Worm (Caenorhabditis elegans) whole organism, late embryonic: ENCODE data around the gene sym-4.

Experiments used
- K09A11.1 ChIP-seq: sonication (generic microtip); optimal IDR thresholded peaks from 2 replicates; lab custom pipeline; 2017; ENCODE audit warnings: antibody characterized with exemption, mild to moderate bottlenecking, missing genetic modification characterization, missing compliant biosample characterization; ENCODE audit not compliant: insufficient read depth
- Y22D7AL.16 ChIP-seq: sonication (generic microtip); optimal IDR thresholded peaks from 2 replicates; lab custom pipeline; 2016; ENCODE audit warnings: missing genetic modification characterization, missing compliant biosample characterization
- ceh-14 ChIP-seq: sonication (generic microtip); optimal IDR thresholded peaks from 2 replicates; lab custom pipeline; 2016; ENCODE audit warnings: missing genotype, missing genetic modification characterization, missing compliant biosample characterization
- ceh-18 ChIP-seq: sonication (generic microtip); optimal IDR thresholded peaks from 2 replicates; lab custom pipeline; 2016; ENCODE audit warnings: missing genetic modification characterization, missing compliant biosample characterization
- ceh-19 ChIP-seq: fragments of 200-800 bp; sonication (Bioruptor generic); optimal IDR thresholded peaks from 2 replicates; lab custom pipeline; 2018; ENCODE audit warnings: mild to moderate bottlenecking, missing genetic modification characterization, missing compliant biosample characterization
- ceh-24 ChIP-seq: sonication (generic microtip); optimal IDR thresholded peaks from 2 replicates; lab custom pipeline; 2016; ENCODE audit warnings: mild to moderate bottlenecking, missing genetic modification characterization, missing compliant biosample characterization
- ceh-30 ChIP-seq: fragments of 150-350 bp; optimal IDR thresholded peaks from 2 replicates; lab custom pipeline; 2014; ENCODE audit warnings: missing biosample characterization, missing genetic modification characterization
- ceh-34 ChIP-seq: sonication (generic microtip); optimal IDR thresholded peaks from 2 replicates; lab custom pipeline; 2016; ENCODE audit warnings: mild to moderate bottlenecking, missing genetic modification characterization, missing compliant biosample characterization
- ceh-45 ChIP-seq: fragments of 200-800 bp; sonication (Bioruptor generic); IDR thresholded peaks from 2 replicates; pipeline ENCODE4 v1.3.6; 2022; ENCODE audit warnings: missing genetic modification reagents, missing genetic modification characterization, missing compliant biosample characterization
- ceh-6 ChIP-seq: fragments of 200-800 bp; sonication (Bioruptor generic); optimal IDR thresholded peaks from 2 replicates; lab custom pipeline; 2018; ENCODE audit warnings: mild to moderate bottlenecking, missing genetic modification characterization, missing compliant biosample characterization
- ceh-9 ChIP-seq: sonication (generic microtip); optimal IDR thresholded peaks from 2 replicates; lab custom pipeline; 2016; ENCODE audit warnings: mild to moderate bottlenecking, missing genetic modification characterization, inconsistent platforms, missing compliant biosample characterization
- che-1 ChIP-seq: sonication (generic microtip); optimal IDR thresholded peaks from 2 replicates; lab custom pipeline; 2016; ENCODE audit warnings: mild to moderate bottlenecking, missing genetic modification characterization, missing compliant biosample characterization
- dve-1 ChIP-seq: sonication (generic microtip); optimal IDR thresholded peaks from 2 replicates; lab custom pipeline; 2017; ENCODE audit warnings: antibody characterized with exemption, mild to moderate bottlenecking, missing genetic modification characterization, missing compliant biosample characterization
- elt-2 ChIP-seq: sonication (generic microtip); optimal IDR thresholded peaks from 2 replicates; lab custom pipeline; 2016; ENCODE audit warnings: missing genetic modification reagents, missing genetic modification characterization, missing compliant biosample characterization
- elt-4 ChIP-seq: sonication (generic microtip); optimal IDR thresholded peaks from 2 replicates; lab custom pipeline; 2016; ENCODE audit warnings: missing genetic modification characterization, missing compliant biosample characterization
- ets-4 ChIP-seq: sonication (generic microtip); optimal IDR thresholded peaks from 2 replicates; lab custom pipeline; 2016; ENCODE audit warnings: missing genetic modification characterization, missing compliant biosample characterization
- hlh-13 ChIP-seq: fragments of 200-800 bp; sonication (Bioruptor generic); optimal IDR thresholded peaks from 2 replicates; lab custom pipeline; 2018; ENCODE audit warnings: mild to moderate bottlenecking, missing genetic modification characterization, missing compliant biosample characterization
- hlh-6 ChIP-seq: sonication (generic microtip); optimal IDR thresholded peaks from 2 replicates; lab custom pipeline; 2016; ENCODE audit warnings: missing genotype, missing genetic modification characterization, missing compliant biosample characterization
- lim-6 ChIP-seq: sonication (generic microtip); optimal IDR thresholded peaks from 2 replicates; lab custom pipeline; 2016; ENCODE audit warnings: missing genetic modification characterization, missing compliant biosample characterization
- lin-11 ChIP-seq: fragments of 200-800 bp; sonication (Bioruptor generic); optimal IDR thresholded peaks from 2 replicates; lab custom pipeline; 2018; ENCODE audit warnings: mild to moderate bottlenecking, missing genetic modification characterization, missing compliant biosample characterization
- madf-2 ChIP-seq: sonication (generic microtip); optimal IDR thresholded peaks from 2 replicates; lab custom pipeline; 2017; ENCODE audit warnings: missing genetic modification characterization, missing compliant biosample characterization
- mec-3 ChIP-seq: sonication (generic microtip); optimal IDR thresholded peaks from 2 replicates; lab custom pipeline; 2016; ENCODE audit warnings: borderline replicate concordance, missing genetic modification characterization, missing compliant biosample characterization
- nfya-1 ChIP-seq: sonication (generic microtip); optimal IDR thresholded peaks from 2 replicates; lab custom pipeline; 2017; ENCODE audit warnings: missing genetic modification characterization, mild to moderate bottlenecking, missing compliant biosample characterization, antibody characterized with exemption, moderate library complexity
- nhr-11 ChIP-seq: fragments of 150-350 bp; optimal IDR thresholded peaks from 2 replicates; lab custom pipeline; 2014; ENCODE audit warnings: missing biosample characterization, missing genetic modification characterization
- nhr-232 ChIP-seq: sonication (generic microtip); optimal IDR thresholded peaks from 2 replicates; lab custom pipeline; 2016; ENCODE audit warnings: missing genetic modification characterization, missing compliant biosample characterization
- npax-4 ChIP-seq: sonication (generic microtip); optimal IDR thresholded peaks from 2 replicates; lab custom pipeline; 2016; ENCODE audit warnings: missing genetic modification characterization, missing compliant biosample characterization
- pat-9 ChIP-seq: fragments of 200-800 bp; sonication (Bioruptor generic); optimal IDR thresholded peaks from 2 replicates; lab custom pipeline; 2018; ENCODE audit warnings: mild to moderate bottlenecking, missing genetic modification characterization, moderate library complexity, missing compliant biosample characterization
- pha-4 ChIP-seq: fragments of 150-350 bp; optimal IDR thresholded peaks from 2 replicates; lab custom pipeline; 2018; ENCODE audit warnings: missing biosample characterization, missing genetic modification reagents, missing genetic modification characterization
- pqm-1 ChIP-seq: sonication (generic microtip); optimal IDR thresholded peaks from 2 replicates; lab custom pipeline; 2016; ENCODE audit warnings: missing genetic modification characterization, missing compliant biosample characterization
- pros-1 ChIP-seq: fragments of 150-350 bp; optimal IDR thresholded peaks from 2 replicates; lab custom pipeline; 2014; ENCODE audit warnings: missing biosample characterization, missing genetic modification reagents, missing genetic modification characterization
- ref-2 ChIP-seq: sonication (generic microtip); optimal IDR thresholded peaks from 2 replicates; lab custom pipeline; 2016; ENCODE audit warnings: missing genetic modification characterization, missing compliant biosample characterization
- sox-4 ChIP-seq: sonication (generic microtip); optimal IDR thresholded peaks from 2 replicates; lab custom pipeline; 2017; ENCODE audit warnings: mild to moderate bottlenecking, missing genetic modification characterization, inconsistent platforms, missing compliant biosample characterization
- syd-9 ChIP-seq: sonication (generic microtip); optimal IDR thresholded peaks from 2 replicates; lab custom pipeline; 2016; ENCODE audit warnings: mild to moderate bottlenecking, missing genetic modification characterization, moderate library complexity, missing compliant biosample characterization
- unc-3 ChIP-seq, 2 experiments: fragments of 200-800 bp in 1 of 2; sonication (Bioruptor generic) in 1 of 2; sonication (generic microtip) in 1 of 2; conservative IDR thresholded peaks in 1 of 2; optimal IDR thresholded peaks in 1 of 2; 2 replicates each; pipeline versions ENCODE4 v1.3.6 to Lab custom; 2016 to 2022; ENCODE audit warnings: missing compliant biosample characterization in 2 of 2, missing genetic modification characterization in 2 of 2, missing genetic modification reagents in 1 of 2
- unc-42 ChIP-seq: sonication (generic microtip); optimal IDR thresholded peaks from 2 replicates; lab custom pipeline; 2016; ENCODE audit warnings: missing genotype, missing genetic modification characterization, missing compliant biosample characterization
- unc-55 ChIP-seq: sonication (generic microtip); optimal IDR thresholded peaks from 2 replicates; lab custom pipeline; 2017; ENCODE audit warnings: missing biosample characterization, missing genetic modification reagents, missing genetic modification characterization
- unc-86 ChIP-seq: sonication (generic microtip); optimal IDR thresholded peaks from 2 replicates; lab custom pipeline; 2016; ENCODE audit warnings: missing genetic modification characterization, missing compliant biosample characterization

Gene sym-4

DNA sequence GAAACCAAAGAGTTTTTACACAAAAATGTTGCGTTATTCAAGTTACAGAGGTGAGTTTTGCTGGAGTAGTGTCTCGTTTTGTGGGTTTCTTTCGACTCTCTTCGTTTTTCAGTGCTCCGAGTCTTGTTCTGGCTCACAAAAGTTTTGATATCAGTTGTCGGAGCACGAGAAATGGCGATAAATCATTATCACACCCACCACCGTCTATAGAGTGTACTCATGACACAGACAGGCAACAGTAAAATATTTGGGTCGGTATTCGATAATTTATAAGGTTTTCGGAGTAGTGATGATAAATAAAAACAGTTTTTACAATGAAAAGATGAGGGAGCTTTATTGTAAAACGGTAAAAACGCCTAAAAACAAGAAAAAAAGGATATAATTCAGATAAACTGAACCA lies 38.5 kb upstream of the sym-4 start, which contains the start of gene ceh-37:
TSS of gene ceh-37 (minus strand) at position 59 of the 400 bp plus-strand sequence.
- peak; percentile 75 for TF ChIP-seq elt-2 (tag; lab: Kevin White, UChicago)
- no peak for TF ChIP-seq ceh-6

- no peak for TF ChIP-seq nhr-11 (tag; lab: Kevin White, UChicago)
- TF ChIP-seq ceh-14: no peak
- TF ChIP-seq mec-3: no peak
- no peak for TF ChIP-seq elt-4
- no peak for TF ChIP-seq ceh-34 (tag; lab: Kevin White, UChicago)
- no peak for TF ChIP-seq pha-4 (tag; lab: Kevin White, UChicago)
- no peak for TF ChIP-seq unc-86 (tag; lab: Kevin White, UChicago)
- TF ChIP-seq ref-2 (tag; lab: Kevin White, UChicago): no peak
- TF ChIP-seq Y22D7AL.16 (tag; lab: Kevin White, UChicago): no peak
- no peak for TF ChIP-seq ceh-45 (GFP tag; lab: Robert Waterston, UW)
- no peak for TF ChIP-seq pqm-1
- TF ChIP-seq ets-4 (tag; lab: Kevin White, UChicago): no peak
- TF ChIP-seq pat-9: no peak
- TF ChIP-seq ceh-18: no peak
- TF ChIP-seq ceh-30 (tag; lab: Kevin White, UChicago): no peak
- no peak for TF ChIP-seq unc-55 (GFP tag; lab: Kevin White, UChicago)
These were observed 36.9 kb upstream of the sym-4 start for ce11 chrX:14206321-14206720.

DNA sequence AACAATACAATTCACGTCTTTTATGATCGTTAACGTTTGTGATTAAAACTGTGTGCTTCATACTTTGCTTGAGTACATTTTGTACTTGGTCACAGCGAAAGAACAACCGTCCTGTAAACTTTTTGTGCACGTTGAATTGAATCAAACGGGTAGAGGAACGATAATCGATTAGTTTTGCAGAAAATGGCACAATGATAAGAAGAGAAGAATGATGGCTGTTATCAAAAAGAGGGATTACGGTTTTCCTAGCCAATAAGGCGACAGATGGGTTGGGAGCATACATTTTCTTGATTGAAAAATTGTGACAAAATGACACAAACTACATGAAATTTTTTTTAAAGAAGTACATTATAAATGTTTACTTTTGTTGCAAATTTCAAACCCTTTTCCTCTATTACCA lies 24.8 kb upstream of the sym-4 start:
- TF ChIP-seq elt-2 (tag; lab: Kevin White, UChicago): peak; percentile 60
- TF ChIP-seq npax-4 (tag; lab: Kevin White, UChicago): no peak

DNA sequence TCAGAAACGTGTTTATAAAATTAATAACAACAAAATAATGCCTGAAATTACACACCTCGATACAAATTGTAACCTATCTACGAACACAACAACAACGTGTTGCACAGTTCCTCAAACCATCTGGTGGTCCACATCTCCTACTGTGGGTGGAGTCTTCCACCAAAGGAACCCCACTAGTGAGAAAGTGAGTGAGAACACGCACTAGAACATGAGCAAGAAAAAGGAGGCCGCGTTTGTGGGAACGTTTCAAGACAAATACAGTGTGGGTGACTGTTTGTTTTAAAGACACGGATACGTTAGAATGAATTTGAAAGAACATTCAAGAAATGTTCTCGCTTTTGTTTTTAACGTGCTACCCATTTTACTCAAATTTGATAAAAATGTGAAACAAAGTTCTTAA lies 17.0 kb upstream of the sym-4 start, which contains the start of gene ceh-36:
TSS of gene ceh-36 (minus strand) at position 101 of the 400 bp plus-strand sequence.
- TF ChIP-seq unc-86 (tag; lab: Kevin White, UChicago) (no peak), lim-6 (tag; lab: Kevin White, UChicago) (no peak), pros-1 (tag; lab: Kevin White, UChicago) (no peak), sox-4 (tag; lab: Kevin White, UChicago) (no peak), nhr-232 (tag; lab: Kevin White, UChicago) (no peak), K09A11.1 (tag; lab: Kevin White, UChicago) (no peak), nfya-1 (tag; lab: Kevin White, UChicago) (no peak), ceh-24 (tag; lab: Kevin White, UChicago) (no peak), syd-9 (no peak)

DNA sequence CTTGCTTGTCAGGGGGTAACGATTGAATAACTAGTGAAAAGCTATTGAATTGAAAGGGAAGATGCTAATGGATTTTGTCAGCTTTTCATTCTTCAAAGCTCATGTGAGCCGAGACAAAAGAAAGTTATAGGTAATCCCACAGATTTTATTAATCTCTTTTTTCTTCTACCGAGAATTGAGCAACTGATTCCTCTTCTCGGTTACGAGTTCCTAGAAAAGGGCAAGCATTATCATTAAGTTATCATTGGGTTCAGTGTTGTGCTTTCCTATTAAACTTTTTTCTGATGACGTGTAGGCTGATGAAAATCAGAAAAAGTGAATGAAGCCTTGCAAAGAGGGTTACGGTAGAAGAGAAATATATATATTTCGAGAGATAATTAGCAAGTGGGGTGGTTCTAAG lies 16.2 kb upstream of the sym-4 start:
- no peak for TF ChIP-seq hlh-6 (tag; lab: Kevin White, UChicago)
- no peak for TF ChIP-seq hlh-13 (GFP tag; lab: Kevin White, UChicago)

DNA sequence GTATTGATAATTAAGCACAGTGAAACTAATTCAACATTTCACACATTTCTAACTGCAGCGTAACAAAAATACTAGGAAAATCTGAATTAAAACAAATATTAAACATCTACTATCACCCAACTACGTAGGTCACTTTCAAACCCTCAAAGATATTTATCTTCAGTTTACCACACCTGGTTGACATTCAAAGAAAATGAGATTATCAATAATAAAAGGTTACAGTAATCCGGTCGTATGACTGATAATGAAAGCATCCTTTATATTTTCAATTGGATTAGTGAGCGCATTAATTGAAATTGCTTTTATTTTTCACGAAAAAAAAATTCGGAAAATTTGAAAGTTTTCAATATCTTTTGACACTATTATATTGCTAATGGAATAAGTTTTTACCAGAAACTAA lies 13.1 kb upstream of the sym-4 start:
- TF ChIP-seq unc-42: no peak
- no peak for TF ChIP-seq ceh-9 (tag; lab: Kevin White, UChicago)
- no peak for TF ChIP-seq ceh-18
- no peak for TF ChIP-seq ceh-30 (tag; lab: Kevin White, UChicago)
- no peak for TF ChIP-seq madf-2
- no peak for TF ChIP-seq nhr-11 (tag; lab: Kevin White, UChicago)
- no peak for TF ChIP-seq lin-11 (tag; lab: Kevin White, UChicago)
- no peak for TF ChIP-seq ceh-24 (tag; lab: Kevin White, UChicago)
- TF ChIP-seq ceh-19 (GFP tag; lab: Kevin White, UChicago): no peak
- no peak for TF ChIP-seq nfya-1 (tag; lab: Kevin White, UChicago)
- no peak for TF ChIP-seq unc-3 (GFP tag; conservative IDR thresholded peaks at IDR 0.05; lab: Robert Waterston, UW)
- TF ChIP-seq unc-3 (tag; optimal IDR thresholded peaks at IDR 0.05; lab: Kevin White, UChicago): no peak
- TF ChIP-seq ref-2 (tag; lab: Kevin White, UChicago): no peak
- TF ChIP-seq dve-1 (tag; lab: Kevin White, UChicago): no peak
- no peak for TF ChIP-seq che-1 (tag; lab: Kevin White, UChicago)
- TF ChIP-seq sox-4 (tag; lab: Kevin White, UChicago): no peak
- TF ChIP-seq pat-9: no peak
